Fruit fly (Drosophila melanogaster) S2 (cell line): ENCODE measurements around the gene CG43120.

Experiments used
- CG8478 ChIP-seq: fragments of >200 bp; optimal IDR thresholded peaks from 2 replicates; lab custom pipeline; 2018
- CTCF ChIP-seq, 2 experiments: fragments of >200 bp; optimal IDR thresholded peaks; 2 replicates each; lab custom pipeline; 2018

DNA sequence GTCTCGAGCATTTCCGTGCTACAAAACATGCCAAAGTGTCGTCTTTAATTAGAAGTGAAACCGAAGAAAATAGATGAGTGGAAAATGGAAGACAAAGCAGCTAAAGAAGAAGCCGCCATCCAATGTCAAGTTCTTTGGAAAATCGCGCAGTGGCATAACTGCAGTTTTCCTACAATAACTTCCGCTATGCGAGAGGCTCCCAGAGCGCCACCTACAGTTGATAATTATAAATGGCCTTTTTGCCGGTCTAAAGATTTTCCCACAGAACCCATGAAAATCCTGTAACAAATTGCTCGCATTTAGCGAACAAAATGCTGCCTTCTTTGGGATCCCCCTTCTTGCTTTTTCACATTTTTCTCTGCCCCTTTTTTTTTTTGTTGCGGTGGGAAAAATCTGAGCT, 38.3 kb downstream of the CG43120 start:
- TF ChIP-seq CG8478 (lab: Kevin White, UChicago) = no peak
- peak; percentile 75 to 81 for TF ChIP-seq CTCF (optimal IDR thresholded peaks at IDR 0.05; lab: Kevin White, UChicago)
